Worm (Caenorhabditis elegans): ENCODE data around the gene F56B3.6.

DNA sequence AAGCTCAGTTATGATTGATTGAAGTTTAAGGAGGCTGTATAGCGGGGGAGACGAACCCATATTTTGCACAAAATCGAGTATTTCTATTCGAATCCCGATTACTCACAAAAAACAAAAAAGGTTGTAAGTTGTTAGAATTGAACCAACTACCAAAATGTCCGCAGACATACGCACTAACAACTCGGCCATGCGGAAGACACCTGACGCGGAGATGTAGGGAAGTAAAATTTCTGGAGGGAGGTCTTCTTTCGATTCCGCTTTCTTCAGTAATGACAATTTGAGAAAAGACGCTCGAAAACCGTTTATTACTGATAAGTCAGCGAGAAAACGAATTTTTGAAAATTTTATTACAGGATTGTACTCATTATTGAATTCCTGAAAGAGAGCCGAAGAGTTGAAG, 30.0 kb downstream of the F56B3.6 start:
- TF ChIP-seq M03D4.4 (tag; optimal IDR thresholded peaks at IDR 0.05), result no peak
- TF ChIP-seq mab-5 (tag; optimal IDR thresholded peaks at IDR 0.05), result no peak
- TF ChIP-seq nhr-12 (tag; optimal IDR thresholded peaks at IDR 0.05), result no peak
- no peak for TF ChIP-seq hlh-1 (tag; optimal IDR thresholded peaks at IDR 0.05)
- no peak for TF ChIP-seq lsy-2 (tag; optimal IDR thresholded peaks at IDR 0.05)
